Fruit fly (Drosophila melanogaster) whole organism, wandering third instar larva: Measurements from ENCODE around the gene fh.

Experiments used
- Abd-B ChIP-seq: fragments of >200 bp; optimal IDR thresholded peaks from 2 replicates; lab custom pipeline; 2017; ENCODE audit warnings: missing biosample characterization, missing genetic modification characterization
- CG32264 ChIP-seq: fragments of 200-800 bp; sonication (Bioruptor generic); optimal IDR thresholded peaks from 2 replicates; lab custom pipeline; 2016; ENCODE audit warnings: missing biosample characterization, missing genetic modification characterization
- Dfd ChIP-seq: fragments of >200 bp; optimal IDR thresholded peaks from 2 replicates; lab custom pipeline; 2017; ENCODE audit warnings: missing biosample characterization, missing genetic modification characterization
- Dif ChIP-seq: fragments of 200-275, 200-300 bp; sonication (Bioruptor generic); optimal IDR thresholded peaks from 2 replicates; lab custom pipeline; 2018; ENCODE audit warnings: missing biosample characterization, missing genetic modification characterization; ENCODE audit not compliant: partially characterized antibody
- HLH106 ChIP-seq: fragments of 200-800 bp; optimal IDR thresholded peaks from 3 replicates; lab custom pipeline; 2019; ENCODE audit warnings: missing biosample characterization, mild to moderate bottlenecking, missing genetic modification characterization, moderate library complexity
- Hnf4 ChIP-seq: fragments of 200-800 bp; sonication (Bioruptor generic); optimal IDR thresholded peaks from 2 replicates; lab custom pipeline; 2016; ENCODE audit warnings: missing biosample characterization, mild to moderate bottlenecking, missing genetic modification characterization
- Hr78 ChIP-seq: fragments of >200 bp; optimal IDR thresholded peaks from 2 replicates; lab custom pipeline; 2017; ENCODE audit warnings: missing biosample characterization, missing genetic modification characterization
- Hr83 ChIP-seq: fragments of 200-300 bp; sonication (Bioruptor generic); optimal IDR thresholded peaks from 2 replicates; lab custom pipeline; 2016; ENCODE audit warnings: missing biosample characterization, mild to moderate bottlenecking, missing genetic modification characterization, moderate library complexity; ENCODE audit not compliant: poor library complexity, severe bottlenecking
- Mio ChIP-seq: sonication (Bioruptor generic); optimal IDR thresholded peaks from 2 replicates; lab custom pipeline; 2016; ENCODE audit warnings: missing biosample characterization, missing genetic modification characterization
- Myc ChIP-seq: fragments of >200 bp; optimal IDR thresholded peaks from 2 replicates; lab custom pipeline; 2017
- N ChIP-seq: fragments of >200 bp; optimal IDR thresholded peaks from 2 replicates; lab custom pipeline; 2018; ENCODE audit warnings: missing biosample characterization, missing external identifiers, missing genetic modification characterization
- OdsH ChIP-seq: fragments of 200-800 bp; sonication (Bioruptor generic); optimal IDR thresholded peaks from 2 replicates; lab custom pipeline; 2016; ENCODE audit warnings: missing biosample characterization, mild to moderate bottlenecking, missing genetic modification characterization
- Rel ChIP-seq, 2 experiments: fragments of 200-800 bp; sonication (Bioruptor generic) in 1 of 2; optimal IDR thresholded peaks; 2 replicates in 1 of 2; 3 replicates in 1 of 2; lab custom pipeline; 2016 to 2019; ENCODE audit warnings: mild to moderate bottlenecking in 2 of 2, missing biosample characterization in 2 of 2, missing genetic modification characterization in 2 of 2, moderate library complexity in 1 of 2
- Vsx2 ChIP-seq: fragments of 200-300, 225-300 bp; sonication (Bioruptor generic); optimal IDR thresholded peaks from 2 replicates; lab custom pipeline; 2018; ENCODE audit warnings: missing biosample characterization, missing genetic modification characterization; ENCODE audit not compliant: partially characterized antibody
- br ChIP-seq: fragments of 200-800 bp; sonication (Bioruptor generic); optimal IDR thresholded peaks from 2 replicates; lab custom pipeline; 2016; ENCODE audit warnings: missing biosample characterization, missing genetic modification characterization
- brk ChIP-seq: fragments of 200-800 bp; sonication (Bioruptor generic); optimal IDR thresholded peaks from 2 replicates; lab custom pipeline; 2016; ENCODE audit warnings: missing biosample characterization, mild to moderate bottlenecking, missing genetic modification characterization
- dl ChIP-seq, 2 experiments: fragments of 175-275, 200-275 bp in 1 of 2; fragments of 200-275 bp in 1 of 2; sonication (Bioruptor generic); optimal IDR thresholded peaks; lab custom pipeline; 2018; ENCODE audit warnings: mild to moderate bottlenecking in 2 of 2, missing biosample characterization in 2 of 2, missing genetic modification characterization in 2 of 2, moderate library complexity in 2 of 2; ENCODE audit not compliant: partially characterized antibody in 2 of 2, insufficient read depth in 1 of 2
- dmrt93B ChIP-seq: fragments of 200-800 bp; sonication (Bioruptor generic); optimal IDR thresholded peaks from 2 replicates; lab custom pipeline; 2018; ENCODE audit warnings: missing biosample characterization, mild to moderate bottlenecking, missing genetic modification characterization
- dsf ChIP-seq: sonication (Bioruptor generic); optimal IDR thresholded peaks from 2 replicates; lab custom pipeline; 2016; ENCODE audit warnings: missing biosample characterization, missing genetic modification characterization, borderline replicate concordance
- ey ChIP-seq: fragments of 200-800 bp; sonication (Bioruptor generic); optimal IDR thresholded peaks from 2 replicates; lab custom pipeline; 2016; ENCODE audit warnings: missing biosample characterization, missing genetic modification characterization
- fru ChIP-seq: fragments of 200-800 bp; sonication (Bioruptor generic); optimal IDR thresholded peaks from 3 replicates; lab custom pipeline; 2016; ENCODE audit warnings: missing biosample characterization, mild to moderate bottlenecking, missing genetic modification characterization
- h ChIP-seq: fragments of 200-800 bp; sonication (Bioruptor generic); optimal IDR thresholded peaks from 3 replicates; lab custom pipeline; 2016; ENCODE audit warnings: missing biosample characterization, mild to moderate bottlenecking, missing genetic modification characterization
- jim ChIP-seq: fragments of 175-275, 200-325 bp; sonication (Bioruptor generic); optimal IDR thresholded peaks from 2 replicates; lab custom pipeline; 2016; ENCODE audit warnings: missing biosample characterization, mild to moderate bottlenecking, missing genetic modification characterization
- lola ChIP-seq: fragments of >200 bp; optimal IDR thresholded peaks from 2 replicates; lab custom pipeline; 2017; ENCODE audit warnings: missing biosample characterization, missing genetic modification characterization
- pan ChIP-seq: fragments of >200 bp; optimal IDR thresholded peaks from 2 replicates; lab custom pipeline; 2017
- psq ChIP-seq: fragments of 200-800 bp; sonication (Bioruptor generic); optimal IDR thresholded peaks from 3 replicates; lab custom pipeline; 2017; ENCODE audit warnings: missing biosample characterization, mild to moderate bottlenecking, missing genetic modification characterization, moderate library complexity
- rgr ChIP-seq: fragments of 200-800 bp; sonication (Bioruptor generic); optimal IDR thresholded peaks from 3 replicates; lab custom pipeline; 2016; ENCODE audit warnings: missing biosample characterization, mild to moderate bottlenecking, missing genetic modification characterization
- sage ChIP-seq: fragments of 200-800 bp; sonication (Bioruptor generic); optimal IDR thresholded peaks from 2 replicates; lab custom pipeline; 2016; ENCODE audit warnings: missing biosample characterization, mild to moderate bottlenecking, missing genetic modification characterization
- sv ChIP-seq: fragments of 200-800 bp; sonication (Bioruptor generic); optimal IDR thresholded peaks from 3 replicates; lab custom pipeline; 2016; ENCODE audit warnings: missing biosample characterization, missing genetic modification characterization
- tai ChIP-seq: sonication (Bioruptor generic); optimal IDR thresholded peaks from 2 replicates; lab custom pipeline; 2016; ENCODE audit warnings: missing biosample characterization, missing genetic modification characterization
- usp ChIP-seq: fragments of >200 bp; optimal IDR thresholded peaks from 2 replicates; lab custom pipeline; 2017; ENCODE audit warnings: missing biosample characterization, missing genetic modification characterization

fh gene

DNA sequence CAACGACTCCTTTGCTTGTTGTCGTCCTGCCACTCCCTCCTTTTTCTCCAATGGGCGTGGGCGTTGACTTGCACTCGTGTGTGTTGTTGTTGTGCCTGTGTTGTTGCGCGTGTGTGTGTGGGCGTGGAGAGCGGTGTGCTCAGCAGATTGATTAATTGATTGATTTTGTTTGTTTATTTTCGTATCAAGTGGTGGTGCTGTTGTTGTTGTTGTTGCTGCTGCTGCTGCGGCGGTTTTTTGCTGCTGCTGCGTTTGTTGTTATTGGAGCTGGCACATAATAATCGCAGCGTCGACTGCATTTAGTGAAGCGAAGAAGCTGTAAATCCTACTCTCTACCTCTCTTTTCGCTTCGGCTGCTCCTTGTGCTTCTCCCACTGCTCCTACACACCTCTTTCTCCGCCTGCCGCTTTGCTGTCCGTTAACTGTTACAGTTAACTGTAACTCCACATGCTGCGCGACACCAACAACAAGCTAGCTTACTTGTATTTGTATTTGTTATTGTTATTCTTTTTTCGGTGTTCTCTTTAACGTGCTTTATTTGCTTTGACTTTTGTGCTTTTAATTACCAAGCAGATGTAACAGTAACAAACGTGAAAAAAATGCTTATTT, 14.5 kb downstream of the fh start:
- no peak for TF ChIP-seq rgr (GFP tag; lab: Kevin White, UChicago)
- TF ChIP-seq Dfd (GFP tag; lab: Kevin White, UChicago), result peak; percentile 22
- no peak for TF ChIP-seq N (GFP tag; lab: Kevin White, UChicago)
- TF ChIP-seq Hnf4 (GFP tag; lab: Kevin White, UChicago), result no peak
- no peak for TF ChIP-seq psq (GFP tag; lab: Kevin White, UChicago)

- no peak for TF ChIP-seq jim (GFP tag; lab: Kevin White, UChicago)
- TF ChIP-seq Dif, result no peak
- no peak for TF ChIP-seq br
- TF ChIP-seq pan (lab: Kevin White, UChicago), result no peak
- no peak for TF ChIP-seq dmrt93B (GFP tag; lab: Kevin White, UChicago)
- no peak for TF ChIP-seq dl (GFP tag; optimal IDR thresholded peaks at IDR 0.05; lab: Kevin White, UChicago; ENCODE audit: insufficient read depth in 1 of 2, partially characterized antibody in 2 of 2)
- TF ChIP-seq OdsH (GFP tag; lab: Kevin White, UChicago), result no peak
- TF ChIP-seq rgr (GFP tag; lab: Kevin White, UChicago), result no peak
- no peak for TF ChIP-seq fru (GFP tag; lab: Kevin White, UChicago)
- TF ChIP-seq sv, result no peak
- no peak for TF ChIP-seq Hr83 (GFP tag; lab: Kevin White, UChicago)
- TF ChIP-seq, all 38 proteins: peak for 0
Observed at dm6 chrX:9133577-9134240, 15.2 kb downstream of the fh start.

dm6 chrX:9132589-9133237, 16.2 kb downstream of the fh start:
- TF ChIP-seq Rel (GFP tag; optimal IDR thresholded peaks at IDR 0.05; lab: Kevin White, UChicago), result no peak
- TF ChIP-seq Rel (tag; optimal IDR thresholded peaks at IDR 0.05; lab: Kevin White, UChicago), result no peak
- no peak for TF ChIP-seq h
- no peak for TF ChIP-seq jim (GFP tag; lab: Kevin White, UChicago)
- no peak for TF ChIP-seq dmrt93B (GFP tag; lab: Kevin White, UChicago)
- no peak for TF ChIP-seq Dfd (GFP tag; lab: Kevin White, UChicago)
- no peak for TF ChIP-seq Dif
- TF ChIP-seq Hr78, result no peak
- TF ChIP-seq, all 38 proteins: peak for 0

- no peak for TF ChIP-seq dsf (GFP tag; lab: Kevin White, UChicago)
Observed at dm6 chrX:9131523-9131922, 17.3 kb downstream of the fh start.

- no peak for TF ChIP-seq usp
- no peak for TF ChIP-seq Hr78
- TF ChIP-seq rgr (GFP tag; lab: Kevin White, UChicago), result no peak
- TF ChIP-seq Vsx2 (GFP tag; lab: Kevin White, UChicago), result no peak
- TF ChIP-seq dsf (GFP tag; lab: Kevin White, UChicago), result no peak
- no peak for TF ChIP-seq brk (GFP tag; lab: Kevin White, UChicago)
- TF ChIP-seq tai (GFP tag; lab: Kevin White, UChicago), result no peak
- TF ChIP-seq HLH106 (tag; lab: Kevin White, UChicago), result no peak
- TF ChIP-seq lola (GFP tag; lab: Kevin White, UChicago), result no peak
- TF ChIP-seq Abd-B (GFP tag; lab: Kevin White, UChicago), result no peak
- TF ChIP-seq Mio, result no peak
- TF ChIP-seq Hnf4 (GFP tag; lab: Kevin White, UChicago), result no peak
Observed at dm6 chrX:9130243-9130642, 18.6 kb downstream of the fh start.

dm6 chrX:9129436-9129835, 19.4 kb downstream of the fh start:
- TF ChIP-seq dsf (GFP tag; lab: Kevin White, UChicago), result no peak
- no peak for TF ChIP-seq dmrt93B (GFP tag; lab: Kevin White, UChicago)
- no peak for TF ChIP-seq sage (GFP tag; lab: Kevin White, UChicago)
- TF ChIP-seq Vsx2 (GFP tag; lab: Kevin White, UChicago), result no peak
- no peak for TF ChIP-seq pan (lab: Kevin White, UChicago)
- TF ChIP-seq Hr83 (GFP tag; lab: Kevin White, UChicago), result no peak
- TF ChIP-seq tai (GFP tag; lab: Kevin White, UChicago), result no peak
- no peak for TF ChIP-seq Myc (lab: Kevin White, UChicago)
- TF ChIP-seq brk (GFP tag; lab: Kevin White, UChicago), result no peak
- TF ChIP-seq lola (GFP tag; lab: Kevin White, UChicago), result no peak
- no peak for TF ChIP-seq ey (GFP tag; lab: Kevin White, UChicago)
- no peak for TF ChIP-seq rgr (GFP tag; lab: Kevin White, UChicago)
- no peak for TF ChIP-seq Rel (GFP tag; optimal IDR thresholded peaks at IDR 0.05; lab: Kevin White, UChicago)
- no peak for TF ChIP-seq Rel (tag; optimal IDR thresholded peaks at IDR 0.05; lab: Kevin White, UChicago)
- TF ChIP-seq CG32264 (GFP tag; lab: Kevin White, UChicago), result no peak
- TF ChIP-seq psq (GFP tag; lab: Kevin White, UChicago), result no peak
- no peak for TF ChIP-seq HLH106 (tag; lab: Kevin White, UChicago)
- no peak for TF ChIP-seq fru (GFP tag; lab: Kevin White, UChicago)
